Worm (Caenorhabditis elegans) whole organism, L2 larva: ENCODE measurements around the gene hpo-28.

Experiments
- Y55F3AM.14 ChIP-seq: fragments of 200-800 bp; sonication (Bioruptor generic); optimal IDR thresholded peaks from 2 replicates; lab custom pipeline; 2018; ENCODE audit warnings: mild to moderate bottlenecking, missing genetic modification characterization, missing compliant biosample characterization
- alr-1 ChIP-seq: fragments of 150-350 bp; optimal IDR thresholded peaks from 2 replicates; lab custom pipeline; 2014; ENCODE audit warnings: missing biosample characterization, missing genetic modification characterization
- aly-2 ChIP-seq: fragments of 150-350 bp; optimal IDR thresholded peaks from 2 replicates; lab custom pipeline; 2014; ENCODE audit warnings: missing biosample characterization, missing genetic modification characterization
- egl-27 ChIP-seq: sonication (generic microtip); optimal IDR thresholded peaks from 3 replicates; lab custom pipeline; 2017; ENCODE audit warnings: missing biosample characterization, missing genetic modification reagents, missing genetic modification characterization
- gmeb-1 ChIP-seq: fragments of 150-350 bp; optimal IDR thresholded peaks from 2 replicates; lab custom pipeline; 2014; ENCODE audit warnings: missing biosample characterization, missing genetic modification characterization
- lsy-2 ChIP-seq, 2 experiments: fragments of 150-350 bp in 1 of 2; sonication (generic microtip) in 1 of 2; optimal IDR thresholded peaks; 2 replicates each; lab custom pipeline; 2014 to 2017; ENCODE audit warnings: missing biosample characterization in 2 of 2, missing genetic modification characterization in 2 of 2
- nhr-12 ChIP-seq: fragments of 150-350 bp; optimal IDR thresholded peaks from 2 replicates; lab custom pipeline; 2014; ENCODE audit warnings: missing biosample characterization, missing genetic modification characterization
- unc-39 ChIP-seq: fragments of 150-350 bp; optimal IDR thresholded peaks from 2 replicates; lab custom pipeline; 2014; ENCODE audit warnings: missing biosample characterization, missing genetic modification characterization
- zag-1 ChIP-seq: fragments of 150-350 bp; optimal IDR thresholded peaks from 2 replicates; lab custom pipeline; 2014; ENCODE audit warnings: missing biosample characterization, missing genetic modification characterization

- TF ChIP-seq Y55F3AM.14 (GFP tag; lab: Kevin White, UChicago) = no peak
- TF ChIP-seq zag-1 (tag; lab: Kevin White, UChicago) = no peak
- no peak for TF ChIP-seq egl-27 (tag; lab: Kevin White, UChicago)
- peak; percentile 35 for TF ChIP-seq gmeb-1
- no peak for TF ChIP-seq alr-1 (tag; lab: Kevin White, UChicago)
- no peak for TF ChIP-seq unc-39 (tag; lab: Kevin White, UChicago)
- TF ChIP-seq lsy-2 (tag; optimal IDR thresholded peaks at IDR 0.05; lab: Kevin White, UChicago) = peak; percentile 8 to 18
- no peak for TF ChIP-seq nhr-12 (tag; lab: Kevin White, UChicago)
- no peak for TF ChIP-seq aly-2 (tag; lab: Kevin White, UChicago)
Observed at ce11 chrIII:5719832-5720194, 10.7 kb upstream of the hpo-28 start.
